Worm (Caenorhabditis elegans): ENCODE results near the gene nhr-7.

DNA sequence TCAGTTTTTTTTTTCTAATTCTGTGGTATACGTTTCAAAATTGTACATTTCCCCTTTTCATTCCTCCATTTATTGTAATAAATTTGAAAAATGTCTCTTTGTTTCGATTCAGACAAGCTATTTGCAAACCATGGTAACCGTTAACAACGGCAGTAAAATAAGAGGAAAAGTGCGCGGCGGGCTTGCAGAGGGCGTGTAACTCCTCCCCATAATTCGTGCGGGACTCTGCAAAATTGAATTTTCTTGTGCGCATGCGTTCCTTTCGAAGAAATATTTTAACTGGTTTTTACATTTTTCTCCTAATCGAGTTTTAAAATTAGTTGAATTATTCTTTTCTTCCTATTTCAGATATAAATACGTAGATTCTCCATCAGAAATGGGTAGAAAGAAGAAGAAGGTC is 39.5 kb upstream of the nhr-7 start, which contains the start of gene znf-207:
- peak in 1 of 2 experiments; percentile 67 for TF ChIP-seq lsy-2 (tag; optimal IDR thresholded peaks at IDR 0.05)
- no peak for TF ChIP-seq cey-2 (tag; optimal IDR thresholded peaks at IDR 0.05; ENCODE audit: borderline replicate concordance, insufficient read depth)
- no peak for TF ChIP-seq hlh-11 (tag; optimal IDR thresholded peaks at IDR 0.05)
- no peak for TF ChIP-seq ceh-62 (tag; optimal IDR thresholded peaks at IDR 0.05)
